Fruit fly (Drosophila melanogaster) whole organism, embryonic: ENCODE data around the gene Svil.

Experiments
- Ada2b ChIP-seq: fragments of 200-800 bp; sonication (Bioruptor generic); IDR thresholded peaks from 2 replicates; pipeline ENCODE4 v1.3.6; 2022; ENCODE audit warnings: missing biosample characterization, missing genetic modification characterization
- Atf6 ChIP-seq: fragments of 200-800 bp; sonication (Bioruptor generic); IDR thresholded peaks from 2 replicates; pipeline ENCODE4 v1.3.6; 2022; ENCODE audit warnings: missing biosample characterization, missing genetic modification characterization
- Bgb ChIP-seq: fragments of 200-800 bp; sonication (Bioruptor generic); IDR thresholded peaks from 2 replicates; pipeline ENCODE4 v1.3.6; 2022; ENCODE audit warnings: missing biosample characterization, missing genetic modification characterization; ENCODE audit not compliant: partially characterized antibody
- CG10147 ChIP-seq: fragments of 200-800 bp; sonication (Bioruptor generic); optimal IDR thresholded peaks from 2 replicates; lab custom pipeline; 2019; ENCODE audit warnings: missing biosample characterization, mild to moderate bottlenecking, missing genetic modification characterization, moderate library complexity
- CG13296 ChIP-seq: fragments of 200-800 bp; sonication (Bioruptor generic); optimal IDR thresholded peaks from 3 replicates; lab custom pipeline; 2018; ENCODE audit warnings: missing biosample characterization, mild to moderate bottlenecking, missing genetic modification characterization
- CG15269 ChIP-seq: fragments of 200-800 bp; sonication (Bioruptor generic); optimal IDR thresholded peaks from 2 replicates; lab custom pipeline; 2018; ENCODE audit warnings: missing biosample characterization, mild to moderate bottlenecking, missing genetic modification characterization, moderate library complexity
- CG15514 ChIP-seq: fragments of 200-800 bp; sonication (Bioruptor generic); optimal IDR thresholded peaks from 3 replicates; lab custom pipeline; 2017; ENCODE audit warnings: missing biosample characterization, missing genetic modification characterization, mild to moderate bottlenecking, moderate library complexity, missing genetic modification reagents
- CG17359 ChIP-seq: fragments of 200-800 bp; sonication (Bioruptor generic); optimal IDR thresholded peaks from 3 replicates; lab custom pipeline; 2018; ENCODE audit warnings: missing biosample characterization, mild to moderate bottlenecking, missing genetic modification characterization, moderate library complexity
- CG18262 ChIP-seq: fragments of 200-800 bp; optimal IDR thresholded peaks from 3 replicates; lab custom pipeline; 2019; ENCODE audit warnings: missing biosample characterization, mild to moderate bottlenecking, missing genetic modification characterization, moderate library complexity
- CG2678 ChIP-seq: fragments of 200-800 bp; sonication (Bioruptor generic); optimal IDR thresholded peaks from 3 replicates; lab custom pipeline; 2019; ENCODE audit warnings: missing biosample characterization, mild to moderate bottlenecking, missing genetic modification characterization, moderate library complexity
- CG2712 ChIP-seq: fragments of 200-800 bp; optimal IDR thresholded peaks from 3 replicates; lab custom pipeline; 2019; ENCODE audit warnings: missing biosample characterization, mild to moderate bottlenecking, missing genetic modification characterization, moderate library complexity
- CG31365 ChIP-seq: fragments of 200-800 bp; sonication (Bioruptor generic); optimal IDR thresholded peaks from 2 replicates; lab custom pipeline; 2018; ENCODE audit warnings: missing biosample characterization, mild to moderate bottlenecking, missing genetic modification characterization
- CG3163 ChIP-seq: fragments of 200-800 bp; sonication (Bioruptor generic); optimal IDR thresholded peaks from 3 replicates; lab custom pipeline; 2016; ENCODE audit warnings: missing biosample characterization, missing genetic modification characterization
- CG4424 ChIP-seq: fragments of 200-800 bp; sonication (Bioruptor generic); optimal IDR thresholded peaks from 3 replicates; lab custom pipeline; 2016; ENCODE audit warnings: missing biosample characterization, missing genetic modification characterization
- CG5180 ChIP-seq: fragments of 200-800 bp; sonication (Bioruptor generic); optimal IDR thresholded peaks from 3 replicates; lab custom pipeline; 2017; ENCODE audit warnings: missing biosample characterization, missing genetic modification characterization, mild to moderate bottlenecking, moderate library complexity, missing genetic modification reagents
- CG6654 ChIP-seq: fragments of 200-800 bp; sonication (Bioruptor generic); optimal IDR thresholded peaks from 2 replicates; lab custom pipeline; 2017; ENCODE audit warnings: missing biosample characterization, mild to moderate bottlenecking, missing genetic modification characterization
- CG7786 ChIP-seq: fragments of 200-800 bp; sonication (Bioruptor generic); optimal IDR thresholded peaks from 2 replicates; lab custom pipeline; 2016; ENCODE audit warnings: missing biosample characterization, missing genetic modification characterization
- CG8290 ChIP-seq, 3 experiments: fragments of 200-800 bp; sonication (Bioruptor generic); optimal IDR thresholded peaks; 2 replicates each; lab custom pipeline; 2016 to 2019; ENCODE audit warnings: missing biosample characterization in 3 of 3, missing genetic modification characterization in 3 of 3, mild to moderate bottlenecking in 2 of 3, moderate library complexity in 1 of 3
- CG9932 ChIP-seq: fragments of 200-800 bp; sonication (Bioruptor generic); IDR thresholded peaks from 2 replicates; pipeline ENCODE4 v1.3.6; 2022; ENCODE audit warnings: missing biosample characterization, missing genetic modification characterization
- D ChIP-seq, 2 experiments: fragments of 200-800 bp in 1 of 2; fragments of >200 bp in 1 of 2; sonication (Bioruptor generic) in 1 of 2; optimal IDR thresholded peaks; 2 replicates in 1 of 2; 3 replicates in 1 of 2; lab custom pipeline; 2017; ENCODE audit warnings: mild to moderate bottlenecking in 1 of 2, missing biosample characterization in 1 of 2, missing genetic modification characterization in 1 of 2, missing genetic modification reagents in 1 of 2
- D19A ChIP-seq: fragments of 200-800 bp; optimal IDR thresholded peaks from 3 replicates; lab custom pipeline; 2019; ENCODE audit warnings: missing biosample characterization, mild to moderate bottlenecking, missing genetic modification characterization, moderate library complexity
- Dll ChIP-seq: fragments of 200-800 bp; sonication (Bioruptor generic); IDR thresholded peaks from 4 replicates; pipeline ENCODE4 v1.3.6; 2022; ENCODE audit warnings: missing biosample characterization, missing genetic modification characterization; ENCODE audit not compliant: partially characterized antibody
- Doc2 ChIP-seq: fragments of 200-800 bp; sonication (Bioruptor generic); IDR thresholded peaks from 2 replicates; pipeline ENCODE4 v1.3.6; 2022; ENCODE audit warnings: missing biosample characterization, missing genetic modification characterization
- Eip74EF ChIP-seq, 2 experiments: fragments of 200-800 bp in 1 of 2; fragments of >200 bp in 1 of 2; sonication (Bioruptor generic) in 1 of 2; optimal IDR thresholded peaks; 2 replicates each; lab custom pipeline; 2017 to 2019; ENCODE audit warnings: missing biosample characterization in 2 of 2, missing genetic modification characterization in 2 of 2, mild to moderate bottlenecking in 1 of 2, moderate library complexity in 1 of 2
- Elba2 ChIP-seq: fragments of 200-800 bp; sonication (Bioruptor generic); optimal IDR thresholded peaks from 3 replicates; lab custom pipeline; 2016; ENCODE audit warnings: missing biosample characterization, missing genetic modification characterization
- GATAe ChIP-seq: fragments of 200-800 bp; sonication (Bioruptor generic); conservative IDR thresholded peaks from 2 replicates; pipeline ENCODE4 v1.3.6; 2022; ENCODE audit warnings: missing biosample characterization, missing genetic modification characterization
- Jarid2 ChIP-seq: fragments of 200-800 bp; sonication (Bioruptor generic); optimal IDR thresholded peaks from 3 replicates; lab custom pipeline; 2017; ENCODE audit warnings: mild to moderate bottlenecking, missing biosample characterization, missing genetic modification reagents, missing genetic modification characterization
- NC2β ChIP-seq: fragments of 200-800 bp; sonication (Bioruptor generic); optimal IDR thresholded peaks from 2 replicates; lab custom pipeline; 2016; ENCODE audit warnings: missing biosample characterization, missing genetic modification characterization
- Poxn ChIP-seq: fragments of 200-800 bp; sonication (Bioruptor generic); IDR thresholded peaks from 2 replicates; pipeline ENCODE4 v1.3.6; 2022; ENCODE audit warnings: missing biosample characterization, missing genetic modification characterization
- Sin3A ChIP-seq: fragments of >200 bp; optimal IDR thresholded peaks from 2 replicates; lab custom pipeline; 2018
- Sox102F ChIP-seq: fragments of 200-800 bp; sonication (Bioruptor generic); optimal IDR thresholded peaks from 2 replicates; lab custom pipeline; 2018; ENCODE audit warnings: missing biosample characterization, mild to moderate bottlenecking, missing genetic modification characterization, moderate library complexity
- bigmax ChIP-seq: fragments of 200-800 bp; sonication (Bioruptor generic); optimal IDR thresholded peaks from 2 replicates; lab custom pipeline; 2018; ENCODE audit warnings: missing biosample characterization, mild to moderate bottlenecking, missing genetic modification characterization
- btn ChIP-seq: fragments of 200-800 bp; sonication (Bioruptor generic); optimal IDR thresholded peaks from 2 replicates; lab custom pipeline; 2016; ENCODE audit warnings: missing biosample characterization, missing genetic modification characterization
- chinmo ChIP-seq: fragments of 200-800 bp; sonication (Bioruptor generic); IDR thresholded peaks from 4 replicates; pipeline ENCODE4 v1.3.6; 2022; ENCODE audit warnings: missing biosample characterization, missing genetic modification characterization; ENCODE audit not compliant: partially characterized antibody
- disco-r ChIP-seq: fragments of 200-800 bp; sonication (Bioruptor generic); optimal IDR thresholded peaks from 2 replicates; lab custom pipeline; 2016; ENCODE audit warnings: missing biosample characterization, missing genetic modification characterization
- dmrt99B ChIP-seq: fragments of 200-800 bp; sonication (Bioruptor generic); optimal IDR thresholded peaks from 2 replicates; lab custom pipeline; 2018; ENCODE audit warnings: missing biosample characterization, mild to moderate bottlenecking, missing genetic modification characterization, moderate library complexity
- fd102C ChIP-seq: fragments of 200-800 bp; sonication (Bioruptor generic); optimal IDR thresholded peaks from 2 replicates; lab custom pipeline; 2018; ENCODE audit warnings: missing biosample characterization, mild to moderate bottlenecking, missing genetic modification characterization, moderate library complexity
- kay ChIP-seq: fragments of 200-800 bp; sonication (Bioruptor generic); optimal IDR thresholded peaks from 2 replicates; lab custom pipeline; 2016; ENCODE audit warnings: missing biosample characterization, missing genetic modification characterization
- mam ChIP-seq: fragments of 200-800 bp; sonication (Bioruptor generic); optimal IDR thresholded peaks from 3 replicates; lab custom pipeline; 2016; ENCODE audit warnings: missing biosample characterization, missing genetic modification characterization
- odd ChIP-seq: fragments of 200-800 bp; sonication (Bioruptor generic); optimal IDR thresholded peaks from 2 replicates; lab custom pipeline; 2017; ENCODE audit warnings: missing biosample characterization, mild to moderate bottlenecking, missing genetic modification characterization
- pb ChIP-seq: fragments of 200-800 bp; sonication (Bioruptor generic); optimal IDR thresholded peaks from 3 replicates; lab custom pipeline; 2016; ENCODE audit warnings: missing biosample characterization, missing genetic modification characterization
- pzg ChIP-seq: fragments of 200-800 bp; sonication (Bioruptor generic); optimal IDR thresholded peaks from 3 replicates; lab custom pipeline; 2018; ENCODE audit warnings: missing biosample characterization, mild to moderate bottlenecking, missing genetic modification characterization, moderate library complexity
- sima ChIP-seq: fragments of 200-800 bp; sonication (Bioruptor generic); optimal IDR thresholded peaks from 2 replicates; lab custom pipeline; 2016; ENCODE audit warnings: missing biosample characterization, missing genetic modification characterization
- slbo ChIP-seq: fragments of 200-800 bp; sonication (Bioruptor generic); IDR thresholded peaks from 2 replicates; pipeline ENCODE4 v1.3.6; 2022; ENCODE audit warnings: missing biosample characterization, missing genetic modification characterization
- sqz ChIP-seq: fragments of 200-800 bp; sonication (Bioruptor generic); optimal IDR thresholded peaks from 3 replicates; lab custom pipeline; 2018; ENCODE audit warnings: missing biosample characterization, mild to moderate bottlenecking, missing genetic modification characterization
- stc ChIP-seq: fragments of 200-800 bp; sonication (Bioruptor generic); IDR thresholded peaks from 2 replicates; pipeline ENCODE4 v1.3.6; 2022; ENCODE audit warnings: missing biosample characterization, missing genetic modification characterization
- stwl ChIP-seq: fragments of 200-800 bp; sonication (Bioruptor generic); optimal IDR thresholded peaks from 3 replicates; lab custom pipeline; 2018; ENCODE audit warnings: missing biosample characterization, mild to moderate bottlenecking, missing genetic modification characterization, moderate library complexity
- sug ChIP-seq: fragments of 200-800 bp; optimal IDR thresholded peaks from 2 replicates; lab custom pipeline; 2019; ENCODE audit warnings: missing biosample characterization, mild to moderate bottlenecking, missing genetic modification characterization, moderate library complexity
- unpg ChIP-seq: fragments of 200-800 bp; sonication (Bioruptor generic); optimal IDR thresholded peaks from 3 replicates; lab custom pipeline; 2018; ENCODE audit warnings: missing biosample characterization, mild to moderate bottlenecking, missing genetic modification characterization, moderate library complexity

The Svil gene

dm6 chr3L:2387816-2388215 lies 10.4 kb downstream of the Svil start (continued):
- TF ChIP-seq NC2β (GFP tag; lab: Kevin White, UChicago) (no peak), Doc2 (GFP tag; lab: Robert Waterston, UW) (no peak), stwl (tag; lab: Kevin White, UChicago) (peak; percentile 7), sug (tag; lab: Kevin White, UChicago) (peak; percentile 32), CG15269 (tag; lab: Kevin White, UChicago) (peak; percentile 11), CG3163 (no peak), disco-r (GFP tag; lab: Kevin White, UChicago) (no peak), Jarid2 (GFP tag; lab: Kevin White, UChicago) (peak; percentile 92), D (optimal IDR thresholded peaks at IDR 0.05; lab: Kevin White, UChicago) (no peak), D (GFP tag; optimal IDR thresholded peaks at IDR 0.05; lab: Kevin White, UChicago) (no peak), CG17359 (tag; lab: Kevin White, UChicago) (peak; percentile 17), CG18262 (tag; lab: Kevin White, UChicago) (no peak), Atf6 (GFP tag; lab: Robert Waterston, UW) (peak; percentile 47; the same call in 1 of the 2 replicates), odd (no peak), pzg (no peak), sima (no peak), chinmo (GFP tag; lab: Robert Waterston, UW) (peak; percentile 74; the same call in 2 of the 4 replicates), kay (GFP tag; lab: Kevin White, UChicago) (no peak), stc (GFP tag; lab: Robert Waterston, UW) (peak; percentile 14; the same call in 1 of the 2 replicates), CG10147 (GFP tag; lab: Kevin White, UChicago) (peak; percentile 23), sqz (GFP tag; lab: Kevin White, UChicago) (no peak), Sin3A (lab: Kevin White, UChicago) (no peak), CG31365 (tag; lab: Kevin White, UChicago) (no peak), CG2678 (peak; percentile 13), CG6654 (GFP tag; lab: Kevin White, UChicago) (no peak), GATAe (GFP tag; lab: Robert Waterston, UW) (no peak), mam (GFP tag; lab: Kevin White, UChicago) (no peak), CG5180 (peak; percentile 99), Sox102F (GFP tag; lab: Kevin White, UChicago) (no peak), pb (GFP tag; lab: Kevin White, UChicago) (no peak), fd102C (GFP tag; lab: Kevin White, UChicago) (no peak), Ada2b (no peak), CG7786 (GFP tag; lab: Kevin White, UChicago) (no peak), CG13296 (GFP tag; lab: Kevin White, UChicago) (no peak), Eip74EF (GFP tag; optimal IDR thresholded peaks at IDR 0.05; lab: Kevin White, UChicago) (peak in 1 of 2 experiments; percentile 9), Dll (peak; percentile 44; the same call in 1 of the 4 replicates), Poxn (GFP tag; lab: Robert Waterston, UW) (no peak), dmrt99B (tag; lab: Kevin White, UChicago) (peak; percentile 20), slbo (GFP tag; lab: Robert Waterston, UW) (no peak), CG9932 (GFP tag; lab: Robert Waterston, UW) (no peak), unpg (GFP tag; lab: Kevin White, UChicago) (peak; percentile 1), Elba2 (no peak), btn (GFP tag; lab: Kevin White, UChicago) (no peak), D19A (peak; percentile 15), Bgb (GFP tag; lab: Robert Waterston, UW) (peak; percentile 9; the same call in 1 of the 2 replicates), CG15514 (GFP tag; lab: Kevin White, UChicago) (peak; percentile 8), CG4424 (GFP tag; lab: Kevin White, UChicago) (no peak), CG2712 (tag; lab: Kevin White, UChicago) (peak; percentile 18), bigmax (GFP tag; lab: Kevin White, UChicago) (no peak), CG8290 (GFP tag; optimal IDR thresholded peaks at IDR 0.05; lab: Kevin White, UChicago) (no peak), CG8290 (tag; optimal IDR thresholded peaks at IDR 0.05; lab: Kevin White, UChicago) (no peak)
